Worm (Caenorhabditis elegans): ENCODE results near the gene clec-68.

DNA sequence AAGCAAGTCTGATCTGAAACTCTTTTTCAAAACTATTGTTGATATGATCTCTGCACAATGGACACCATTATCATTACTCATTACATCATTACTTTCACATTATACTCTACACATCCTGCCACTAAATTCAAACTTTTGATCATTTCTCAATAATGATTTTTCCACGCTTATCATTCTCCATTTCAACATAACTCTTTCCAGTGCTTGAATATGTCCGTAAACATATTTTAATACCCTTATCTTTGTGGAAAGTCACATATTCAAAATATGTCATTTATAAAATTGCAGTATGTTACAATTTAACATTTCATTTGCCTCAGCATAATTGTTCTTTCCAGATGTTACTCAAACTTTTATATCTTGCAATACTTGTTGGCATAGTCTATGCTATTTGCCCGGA is 34.2 kb downstream of the clec-68 start, which contains the start of gene clec-75:
- TF ChIP-seq ZK185.1 (tag; optimal IDR thresholded peaks at IDR 0.05; ENCODE audit: poor library complexity, severe bottlenecking) (no peak), pbrm-1 (GFP tag; IDR thresholded peaks at IDR 0.05) (no peak), snpc-4 (GFP tag; optimal IDR thresholded peaks at IDR 0.05) (no peak), snpc-4 (tag; optimal IDR thresholded peaks at IDR 0.05) (no peak), dpff-1 (tag; optimal IDR thresholded peaks at IDR 0.05) (no peak), unc-130 (GFP tag; optimal IDR thresholded peaks at IDR 0.05) (no peak), snpc-3.4 (tag; optimal IDR thresholded peaks at IDR 0.05) (no peak)

Data from whole organism, young adult.